Worm (Caenorhabditis elegans): ENCODE results near the gene vha-8.

vha-8 gene

ce11 chrIV:6767240-6767639 is 23.6 kb upstream of the vha-8 start (continued):
- no peak for TF ChIP-seq mdt-29 (GFP tag; IDR thresholded peaks at IDR 0.05)
- TF ChIP-seq daf-19 (GFP tag; conservative IDR thresholded peaks at IDR 0.05), result no peak
- no peak for TF ChIP-seq F10B5.3 (tag; optimal IDR thresholded peaks at IDR 0.05)
- TF ChIP-seq F49E8.2 (tag; optimal IDR thresholded peaks at IDR 0.05; ENCODE audit: borderline replicate concordance), result no peak
- TF ChIP-seq unc-130 (GFP tag; optimal IDR thresholded peaks at IDR 0.05), result no peak

ce11 chrIV:6770407-6770883 is 20.4 kb upstream of the vha-8 start, which contains the start of gene anat-1:
anat-1 (plus strand) TSS chrIV:6770833.
- TF ChIP-seq dve-1 (tag; optimal IDR thresholded peaks at IDR 0.05; ENCODE audit: insufficient read depth) (peak; percentile 23), mdt-29 (GFP tag; IDR thresholded peaks at IDR 0.05) (no peak), T26A8.4 (GFP tag; IDR thresholded peaks at IDR 0.05) (no peak), nhr-28 (tag; optimal IDR thresholded peaks at IDR 0.05) (no peak), daf-16 (GFP tag; optimal IDR thresholded peaks at IDR 0.05) (no peak), daf-16 (tag; optimal IDR thresholded peaks at IDR 0.05) (peak; percentile 73), pqm-1 (tag; optimal IDR thresholded peaks at IDR 0.05) (peak; percentile 73), daf-19 (GFP tag; conservative IDR thresholded peaks at IDR 0.05) (no peak), ama-1 (optimal IDR thresholded peaks at IDR 0.05) (no peak), unc-39 (tag; optimal IDR thresholded peaks at IDR 0.05) (no peak)

- TF ChIP-seq ceh-62 (tag; optimal IDR thresholded peaks at IDR 0.05), result no peak
- no peak for TF ChIP-seq ceh-82 (tag; optimal IDR thresholded peaks at IDR 0.05)
- TF ChIP-seq daf-16 (GFP tag; optimal IDR thresholded peaks at IDR 0.05), result no peak
- TF ChIP-seq daf-16 (tag; optimal IDR thresholded peaks at IDR 0.05), result peak; percentile 48
- no peak for TF ChIP-seq F26F4.8 (GFP tag; conservative IDR thresholded peaks at IDR 0.05)
- TF ChIP-seq nhr-28 (tag; optimal IDR thresholded peaks at IDR 0.05), result peak; percentile 34
- peak; percentile 52 for TF ChIP-seq aha-1 (tag)
- no peak for TF ChIP-seq ama-1 (optimal IDR thresholded peaks at IDR 0.05)
- TF ChIP-seq dve-1 (tag; optimal IDR thresholded peaks at IDR 0.05; ENCODE audit: insufficient read depth), result peak; percentile 61
- peak; percentile 44 for TF ChIP-seq nhr-77 (tag; optimal IDR thresholded peaks at IDR 0.05)
- TF ChIP-seq hlh-30 (tag; optimal IDR thresholded peaks at IDR 0.05; ENCODE audit: insufficient read depth), result peak; percentile 22
- TF ChIP-seq dpl-1 (GFP tag; optimal IDR thresholded peaks at IDR 0.05), result no peak
- no peak for TF ChIP-seq mdl-1 (tag; optimal IDR thresholded peaks at IDR 0.05)
These were observed 19.3 kb upstream of the vha-8 start for ce11 chrIV:6771556-6771955.

- TF ChIP-seq mdt-29 (GFP tag; IDR thresholded peaks at IDR 0.05) (no peak), snpc-1.2 (GFP tag; IDR thresholded peaks at IDR 0.05) (peak; percentile 62)
These were observed 13.7 kb upstream of the vha-8 start for ce11 chrIV:6777156-6777555.

ce11 chrIV:6785151-6785550 is 5.7 kb upstream of the vha-8 start, which contains the start of gene dyci-1:
dyci-1 (minus strand) TSS chrIV:6785272.
- no peak for TF ChIP-seq jun-1 (tag; optimal IDR thresholded peaks at IDR 0.05)
- TF ChIP-seq lir-3 (tag; optimal IDR thresholded peaks at IDR 0.05), result no peak
- no peak for TF ChIP-seq Y105C5A.15 (GFP tag; IDR thresholded peaks at IDR 0.05)
- TF ChIP-seq aha-1 (tag), result peak; percentile 16
- peak; percentile 61 for TF ChIP-seq dve-1 (tag; optimal IDR thresholded peaks at IDR 0.05; ENCODE audit: insufficient read depth)
- TF ChIP-seq T20F7.1 (GFP tag; optimal IDR thresholded peaks at IDR 0.05), result no peak
- TF ChIP-seq unc-130 (GFP tag; optimal IDR thresholded peaks at IDR 0.05), result no peak
- no peak for TF ChIP-seq daf-16 (GFP tag; optimal IDR thresholded peaks at IDR 0.05)
- TF ChIP-seq daf-16 (tag; optimal IDR thresholded peaks at IDR 0.05), result no peak
- no peak for TF ChIP-seq spr-3 (GFP tag; optimal IDR thresholded peaks at IDR 0.05)
- peak; percentile 59 for TF ChIP-seq hlh-11 (tag; optimal IDR thresholded peaks at IDR 0.05)
- TF ChIP-seq madf-9 (GFP tag; conservative IDR thresholded peaks at IDR 0.05), result no peak
- TF ChIP-seq set-16 (GFP tag; IDR thresholded peaks at IDR 0.05), result no peak
- TF ChIP-seq ZK546.5 (tag; optimal IDR thresholded peaks at IDR 0.05), result no peak
- peak; percentile 39 for TF ChIP-seq mep-1 (tag; optimal IDR thresholded peaks at IDR 0.05)
- no peak for TF ChIP-seq rbr-2 (tag; optimal IDR thresholded peaks at IDR 0.05)
- peak; percentile 27; the same call in 1 of the 2 replicates for TF ChIP-seq lin-38 (GFP tag; IDR thresholded peaks at IDR 0.05)
- peak; percentile 4 for TF ChIP-seq nhr-11 (tag; optimal IDR thresholded peaks at IDR 0.05)
- TF ChIP-seq F44E2.7 (GFP tag; IDR thresholded peaks at IDR 0.05), result no peak
- no peak for TF ChIP-seq zag-1 (tag; optimal IDR thresholded peaks at IDR 0.05)
- no peak for TF ChIP-seq egl-27 (tag; optimal IDR thresholded peaks at IDR 0.05)
- TF ChIP-seq nhr-6 (tag; optimal IDR thresholded peaks at IDR 0.05), result peak; percentile 51
- peak; percentile 36; the same call in 1 of the 2 replicates for TF ChIP-seq hmg-1.1 (GFP tag; IDR thresholded peaks at IDR 0.05)
- TF ChIP-seq nhr-28 (tag; optimal IDR thresholded peaks at IDR 0.05), result peak; percentile 50
- TF ChIP-seq mes-2 (tag; optimal IDR thresholded peaks at IDR 0.05; ENCODE audit: poor library complexity, severe bottlenecking), result peak; percentile 38
- TF ChIP-seq daf-8 (GFP tag; IDR thresholded peaks at IDR 0.05), result no peak

All from whole organism, L4 larva.